Worm (Caenorhabditis elegans): ENCODE data around the gene srbc-63.

srbc-63 gene

ce11 chrV:15395347-15395746 is 17.2 kb downstream of the srbc-63 start, which contains the start of gene cyb-3:
cyb-3 (plus strand) TSS chrV:15395696.
- no peak for TF ChIP-seq ceh-16 (tag; optimal IDR thresholded peaks at IDR 0.05)
- TF ChIP-seq lsy-12 (tag; optimal IDR thresholded peaks at IDR 0.05): no peak
- TF ChIP-seq snpc-4 (tag; optimal IDR thresholded peaks at IDR 0.05): no peak
- TF ChIP-seq hmg-11 (tag; optimal IDR thresholded peaks at IDR 0.05): no peak
- no peak for TF ChIP-seq fkh-2 (tag; optimal IDR thresholded peaks at IDR 0.05)
- no peak for TF ChIP-seq aly-2 (tag; optimal IDR thresholded peaks at IDR 0.05)
- TF ChIP-seq unc-39 (tag; optimal IDR thresholded peaks at IDR 0.05): no peak
- TF ChIP-seq fos-1 (tag; optimal IDR thresholded peaks at IDR 0.05): no peak
- no peak for TF ChIP-seq nhr-237 (tag; optimal IDR thresholded peaks at IDR 0.05)
- TF ChIP-seq nhr-76 (tag; optimal IDR thresholded peaks at IDR 0.05): no peak
- no peak for TF ChIP-seq nhr-77 (tag; optimal IDR thresholded peaks at IDR 0.05)
- no peak for TF ChIP-seq lin-15B (tag; optimal IDR thresholded peaks at IDR 0.05)

- no peak for TF ChIP-seq hmg-11 (tag; optimal IDR thresholded peaks at IDR 0.05)
- TF ChIP-seq elt-2 (tag; optimal IDR thresholded peaks at IDR 0.05): peak; percentile 4
- peak; percentile 6 for TF ChIP-seq pha-4 (tag; optimal IDR thresholded peaks at IDR 0.05)
- peak; percentile 41 for TF ChIP-seq lin-15B (tag; optimal IDR thresholded peaks at IDR 0.05)
- no peak for TF ChIP-seq nhr-12 (tag; optimal IDR thresholded peaks at IDR 0.05)
These were observed 17.6 kb downstream of the srbc-63 start, which contains the start of gene T06E6.1 for ce11 chrV:15394906-15395305. T06E6.1 (minus strand) TSS chrV:15394961.

ce11 chrV:15392064-15392463 is 20.5 kb downstream of the srbc-63 start:
- TF ChIP-seq egl-27 (tag; optimal IDR thresholded peaks at IDR 0.05) (no peak), lin-39 (tag; optimal IDR thresholded peaks at IDR 0.05) (no peak), ceh-9 (tag; optimal IDR thresholded peaks at IDR 0.05) (no peak), elt-2 (tag; optimal IDR thresholded peaks at IDR 0.05) (no peak), skn-1 (tag; optimal IDR thresholded peaks at IDR 0.05) (no peak), egl-5 (tag; optimal IDR thresholded peaks at IDR 0.05) (no peak), nhr-28 (tag; optimal IDR thresholded peaks at IDR 0.05) (no peak), pha-4 (tag; optimal IDR thresholded peaks at IDR 0.05) (no peak), fkh-2 (tag; optimal IDR thresholded peaks at IDR 0.05) (no peak), ceh-28 (tag; optimal IDR thresholded peaks at IDR 0.05) (no peak), ztf-11 (tag; optimal IDR thresholded peaks at IDR 0.05) (no peak), tbx-2 (tag; optimal IDR thresholded peaks at IDR 0.05) (no peak), lsy-12 (tag; optimal IDR thresholded peaks at IDR 0.05) (no peak), mdl-1 (tag; optimal IDR thresholded peaks at IDR 0.05) (no peak), jun-1 (tag; optimal IDR thresholded peaks at IDR 0.05) (no peak), nhr-11 (tag; optimal IDR thresholded peaks at IDR 0.05) (no peak), daf-12 (tag; optimal IDR thresholded peaks at IDR 0.05) (no peak)

ce11 chrV:15388820-15389384 is 23.6 kb downstream of the srbc-63 start, which contains the start of gene srh-170:
srh-170 (minus strand) TSS chrV:15388870.
- TF ChIP-seq nhr-76 (tag; optimal IDR thresholded peaks at IDR 0.05) (no peak), mdl-1 (tag; optimal IDR thresholded peaks at IDR 0.05) (no peak), zag-1 (tag; optimal IDR thresholded peaks at IDR 0.05) (no peak), nhr-237 (tag; optimal IDR thresholded peaks at IDR 0.05) (no peak), egl-5 (tag; optimal IDR thresholded peaks at IDR 0.05) (no peak), nhr-12 (tag; optimal IDR thresholded peaks at IDR 0.05) (no peak), sea-2 (GFP tag; optimal IDR thresholded peaks at IDR 0.05) (no peak), ama-1 (optimal IDR thresholded peaks at IDR 0.05) (no peak)

- TF ChIP-seq mml-1 (tag; optimal IDR thresholded peaks at IDR 0.05) (no peak), tbx-2 (tag; optimal IDR thresholded peaks at IDR 0.05) (no peak), lsy-12 (tag; optimal IDR thresholded peaks at IDR 0.05) (no peak), pha-4 (tag; optimal IDR thresholded peaks at IDR 0.05) (no peak), ama-1 (optimal IDR thresholded peaks at IDR 0.05) (no peak), ceh-82 (tag; optimal IDR thresholded peaks at IDR 0.05) (no peak), R02D3.7 (tag; optimal IDR thresholded peaks at IDR 0.05) (no peak), nhr-11 (tag; optimal IDR thresholded peaks at IDR 0.05) (no peak), hmg-11 (tag; optimal IDR thresholded peaks at IDR 0.05) (no peak), fkh-10 (GFP tag; optimal IDR thresholded peaks at IDR 0.05) (no peak), nhr-76 (tag; optimal IDR thresholded peaks at IDR 0.05) (no peak)
These were observed 27.8 kb downstream of the srbc-63 start, which contains the start of gene str-102 for ce11 chrV:15384733-15385132. str-102 (plus strand) TSS chrV:15385033.

All from whole organism, L3 larva.